Worm (Caenorhabditis elegans): ENCODE data around the gene T01C8.3.

DNA sequence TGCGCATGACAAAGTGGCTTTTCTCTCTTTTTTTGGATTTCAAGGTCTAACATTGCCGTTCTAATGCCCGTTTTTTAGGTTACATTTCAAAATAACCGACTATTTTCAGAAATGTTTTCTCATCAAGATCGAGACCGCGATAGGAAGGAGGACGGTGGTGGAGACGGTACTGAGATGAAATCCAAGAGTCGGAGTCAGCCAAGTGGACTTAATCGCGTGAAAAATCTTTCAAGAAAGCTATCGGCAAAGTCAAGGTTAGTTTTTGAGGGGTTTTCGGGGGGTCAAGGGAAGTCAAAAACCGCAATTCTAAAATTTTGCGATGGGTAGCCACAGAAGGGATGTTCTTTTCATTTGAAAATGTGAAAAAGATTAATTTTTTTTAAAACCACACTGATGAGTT is 13.0 kb upstream of the T01C8.3 start, which contains the start of gene aak-2:
- TF ChIP-seq dao-5 (tag; optimal IDR thresholded peaks at IDR 0.05): no peak
- no peak for TF ChIP-seq him-1 (tag; optimal IDR thresholded peaks at IDR 0.05)
- TF ChIP-seq W03F9.2 (tag; optimal IDR thresholded peaks at IDR 0.05): no peak

Data from whole organism, L4/young adult.